Fruit fly (Drosophila melanogaster): Measurements from ENCODE around the gene Cpr76Bd.

Cpr76Bd gene

dm6 chr3L:19585979-19586378, 53.4 kb downstream of the Cpr76Bd start, which contains the start of the genes CG9231 and CG9330 (continued):
- TF ChIP-seq lab (GFP tag; optimal IDR thresholded peaks at IDR 0.05), result no peak
- TF ChIP-seq phol (tag; optimal IDR thresholded peaks at IDR 0.05), result peak; percentile 44
- peak; percentile 52; the same call in 1 of the 3 replicates for TF ChIP-seq row (GFP tag; IDR thresholded peaks at IDR 0.05)
- peak; percentile 85 for TF ChIP-seq CG4617 (GFP tag; optimal IDR thresholded peaks at IDR 0.05; ENCODE audit: borderline replicate concordance)
- no peak for TF ChIP-seq CG3281 (GFP tag; optimal IDR thresholded peaks at IDR 0.05)
- TF ChIP-seq CG7357 (GFP tag; IDR thresholded peaks at IDR 0.05), result 0 out of 3 replicates have a peak, but pooled peaks have one; percentile 55
- peak; percentile 75 for TF ChIP-seq pzg (GFP tag; optimal IDR thresholded peaks at IDR 0.05)
- TF ChIP-seq HmgZ (tag; optimal IDR thresholded peaks at IDR 0.05), result peak; percentile 56
- peak; percentile 16 for TF ChIP-seq CG13424 (tag; optimal IDR thresholded peaks at IDR 0.05)
- peak; percentile 42; the same call in 1 of the 3 replicates for TF ChIP-seq CG34224 (GFP tag; IDR thresholded peaks at IDR 0.05; ENCODE audit: partially characterized antibody)
- TF ChIP-seq CG16863 (GFP tag; optimal IDR thresholded peaks at IDR 0.05), result no peak
- peak; percentile 51 for TF ChIP-seq CG12769 (tag; optimal IDR thresholded peaks at IDR 0.05)
- TF ChIP-seq CG15073 (GFP tag; optimal IDR thresholded peaks at IDR 0.05), result no peak
- TF ChIP-seq lbe (GFP tag; optimal IDR thresholded peaks at IDR 0.05), result peak; percentile 67
- 0 out of 2 replicates have a peak, but pooled peaks have one; percentile 25 for TF ChIP-seq ssp (GFP tag; IDR thresholded peaks at IDR 0.05)
- TF ChIP-seq CG34422 (GFP tag; IDR thresholded peaks at IDR 0.05), result peak; percentile 49; the same call in 1 of the 3 replicates
- no peak for TF ChIP-seq CHES-1-like (GFP tag; optimal IDR thresholded peaks at IDR 0.05)
- TF ChIP-seq Hr51 (GFP tag; optimal IDR thresholded peaks at IDR 0.05), result peak; percentile 11 to 38
- TF ChIP-seq CG8290 (GFP tag; optimal IDR thresholded peaks at IDR 0.05), result peak; percentile 33
- no peak for TF ChIP-seq CG8290 (tag; optimal IDR thresholded peaks at IDR 0.05)
- no peak for TF ChIP-seq Opbp (GFP tag; IDR thresholded peaks at IDR 0.05; ENCODE audit: partially characterized antibody)
- peak in 1 of 2 experiments; percentile 46 for TF ChIP-seq insv (GFP tag; optimal IDR thresholded peaks at IDR 0.05)
- peak; percentile 5 for TF ChIP-seq NfI (GFP tag; optimal IDR thresholded peaks at IDR 0.05)
- no peak for TF ChIP-seq da (GFP tag; optimal IDR thresholded peaks at IDR 0.05)
- TF ChIP-seq CG2116 (GFP tag; optimal IDR thresholded peaks at IDR 0.05), result peak; percentile 61
- TF ChIP-seq ewg (GFP tag; optimal IDR thresholded peaks at IDR 0.05), result peak; percentile 26
- TF ChIP-seq lmd (GFP tag; IDR thresholded peaks at IDR 0.05), result no peak
- TF ChIP-seq Fer1 (GFP tag; optimal IDR thresholded peaks at IDR 0.05), result peak; percentile 10
- TF ChIP-seq pfk (GFP tag; optimal IDR thresholded peaks at IDR 0.05), result no peak
- TF ChIP-seq sug (tag; optimal IDR thresholded peaks at IDR 0.05), result peak; percentile 36
- peak; percentile 9 for TF ChIP-seq PHDP (tag; optimal IDR thresholded peaks at IDR 0.05)
- no peak for TF ChIP-seq CG17912 (GFP tag; optimal IDR thresholded peaks at IDR 0.05)
- TF ChIP-seq Optix (GFP tag; IDR thresholded peaks at IDR 0.05), result no peak
- peak; percentile 45 for TF ChIP-seq Elba2 (GFP tag; optimal IDR thresholded peaks at IDR 0.05)
- no peak for TF ChIP-seq Hr39 (optimal IDR thresholded peaks at IDR 0.05)
- peak; percentile 29; the same call in 1 of the 2 replicates for TF ChIP-seq Scr (GFP tag; IDR thresholded peaks at IDR 0.05; ENCODE audit: partially characterized antibody)
- TF ChIP-seq CG1603 (tag; optimal IDR thresholded peaks at IDR 0.05), result peak; percentile 52
- no peak for TF ChIP-seq CG9876 (GFP tag; optimal IDR thresholded peaks at IDR 0.05)
- TF ChIP-seq CG15601 (tag; optimal IDR thresholded peaks at IDR 0.05), result peak; percentile 61
- TF ChIP-seq CG5953 (GFP tag; IDR thresholded peaks at IDR 0.05), result no peak
- no peak for TF ChIP-seq GATAe (GFP tag; conservative IDR thresholded peaks at IDR 0.05)
- TF ChIP-seq Blimp-1 (GFP tag; optimal IDR thresholded peaks at IDR 0.05), result peak; percentile 5
- TF ChIP-seq CG10543 (GFP tag; optimal IDR thresholded peaks at IDR 0.05), result peak; percentile 22
- peak; percentile 59; the same call in 1 of the 2 replicates for TF ChIP-seq E2f2 (GFP tag; IDR thresholded peaks at IDR 0.05)
- TF ChIP-seq CG7839 (tag; optimal IDR thresholded peaks at IDR 0.05), result peak; percentile 2
- TF ChIP-seq ERR (GFP tag; optimal IDR thresholded peaks at IDR 0.05), result no peak
- peak; percentile 54 for TF ChIP-seq CG17829 (tag; optimal IDR thresholded peaks at IDR 0.05)
- TF ChIP-seq CG18262 (tag; optimal IDR thresholded peaks at IDR 0.05), result peak; percentile 50
- peak; percentile 31 for TF ChIP-seq CG4854 (GFP tag; optimal IDR thresholded peaks at IDR 0.05)
- TF ChIP-seq BEAF-32 (GFP tag; optimal IDR thresholded peaks at IDR 0.05), result peak; percentile 48
